Fruit fly (Drosophila melanogaster) S2 (cell line): ENCODE measurements around the gene CG13793.

Experiments
- CG8478 ChIP-seq: fragments of >200 bp; optimal IDR thresholded peaks from 2 replicates; lab custom pipeline; 2018
- CTCF ChIP-seq, 2 experiments: fragments of >200 bp; optimal IDR thresholded peaks; 2 replicates each; lab custom pipeline; 2018

CG13793 gene

dm6 chr2L:7675028-7675749 lies 44.1 kb downstream of the CG13793 start, which contains the start of gene Slob:
Gene Slob (minus strand): TSS chr2L:7675078.
- no peak for TF ChIP-seq CTCF (optimal IDR thresholded peaks at IDR 0.05; lab: Kevin White, UChicago)
- no peak for TF ChIP-seq CG8478 (lab: Kevin White, UChicago)
